Fruit fly (Drosophila melanogaster) whole organism: ENCODE results near the gene Ir67a.

Source experiments
- CG8478 ChIP-seq: fragments of >200 bp; optimal IDR thresholded peaks from 2 replicates; lab custom pipeline; 2018; ENCODE audit warnings: inconsistent platforms
- Dll ChIP-seq: fragments of >200 bp; optimal IDR thresholded peaks from 2 replicates; lab custom pipeline; 2017
- EcR ChIP-seq, 2 experiments: fragments of >200 bp; optimal IDR thresholded peaks; 2 replicates each; lab custom pipeline; 2017; ENCODE audit warnings: missing biosample characterization in 2 of 2, missing genetic modification characterization in 2 of 2, missing genetic modification reagents in 2 of 2
- pan ChIP-seq: fragments of >200 bp; optimal IDR thresholded peaks from 2 replicates; lab custom pipeline; 2017
- psq ChIP-seq: fragments of >200 bp; optimal IDR thresholded peaks from 2 replicates; lab custom pipeline; 2017
- usp ChIP-seq: fragments of >200 bp; optimal IDR thresholded peaks from 2 replicates; lab custom pipeline; 2017; ENCODE audit warnings: missing biosample characterization, missing genetic modification characterization, mixed read lengths

Ir67a gene

dm6 chr3L:9550873-9551580 lies 7.2 kb upstream of the Ir67a start:
- TF ChIP-seq Dll (lab: Kevin White, UChicago): no peak
- no peak for TF ChIP-seq CG8478 (lab: Kevin White, UChicago)
- no peak for TF ChIP-seq EcR (GFP tag; optimal IDR thresholded peaks at IDR 0.05; lab: Kevin White, UChicago)
- TF ChIP-seq usp (GFP tag; lab: Kevin White, UChicago): no peak
- no peak for TF ChIP-seq pan
- TF ChIP-seq psq (lab: Kevin White, UChicago): no peak

- TF ChIP-seq EcR (GFP tag; optimal IDR thresholded peaks at IDR 0.05; lab: Kevin White, UChicago): peak in 1 of 2 experiments; percentile 52
- no peak for TF ChIP-seq Dll (lab: Kevin White, UChicago)
- no peak for TF ChIP-seq usp (GFP tag; lab: Kevin White, UChicago)
Observed at dm6 chr3L:9549690-9550303, 6.0 kb upstream of the Ir67a start.

- TF ChIP-seq usp (GFP tag; lab: Kevin White, UChicago) (no peak), Dll (lab: Kevin White, UChicago) (no peak), EcR (GFP tag; optimal IDR thresholded peaks at IDR 0.05; lab: Kevin White, UChicago) (no peak)
Observed at dm6 chr3L:9548800-9549199, 5.0 kb upstream of the Ir67a start.

- no peak for TF ChIP-seq CG8478 (lab: Kevin White, UChicago)
- no peak for TF ChIP-seq EcR (GFP tag; optimal IDR thresholded peaks at IDR 0.05; lab: Kevin White, UChicago)
- no peak for TF ChIP-seq usp (GFP tag; lab: Kevin White, UChicago)
- no peak for TF ChIP-seq Dll (lab: Kevin White, UChicago)
- no peak for TF ChIP-seq psq (lab: Kevin White, UChicago)
- TF ChIP-seq pan: no peak
Observed at dm6 chr3L:9547910-9548309, 4.1 kb upstream of the Ir67a start.

DNA sequence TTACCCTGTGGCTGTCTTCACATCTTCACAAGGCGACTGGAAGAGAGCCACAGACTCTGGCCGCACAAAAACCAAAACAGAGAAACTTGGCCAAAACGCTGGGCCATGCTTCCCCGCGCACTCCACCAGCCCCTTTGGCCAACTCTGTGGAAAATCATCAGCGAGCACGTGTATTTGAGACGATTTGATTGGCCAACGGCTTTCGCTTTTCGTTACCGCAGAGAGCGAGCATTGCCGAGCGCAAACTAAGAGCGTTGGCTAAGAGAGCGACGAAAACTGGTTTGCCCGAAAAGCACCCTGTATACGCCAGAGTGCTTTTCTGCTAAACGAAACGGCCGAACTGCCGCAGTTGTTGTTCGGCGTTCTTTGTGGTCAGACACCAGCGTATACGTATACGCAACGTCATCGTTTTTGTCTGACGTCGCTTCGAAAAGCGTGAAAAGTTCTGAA lies 3.1 kb upstream of the Ir67a start, which contains the start of gene CG42673:
CG42673 (plus strand) TSS at position 346 of the 450 bp plus-strand sequence.
- TF ChIP-seq psq (lab: Kevin White, UChicago) (no peak), Dll (lab: Kevin White, UChicago) (peak; percentile 81)

DNA sequence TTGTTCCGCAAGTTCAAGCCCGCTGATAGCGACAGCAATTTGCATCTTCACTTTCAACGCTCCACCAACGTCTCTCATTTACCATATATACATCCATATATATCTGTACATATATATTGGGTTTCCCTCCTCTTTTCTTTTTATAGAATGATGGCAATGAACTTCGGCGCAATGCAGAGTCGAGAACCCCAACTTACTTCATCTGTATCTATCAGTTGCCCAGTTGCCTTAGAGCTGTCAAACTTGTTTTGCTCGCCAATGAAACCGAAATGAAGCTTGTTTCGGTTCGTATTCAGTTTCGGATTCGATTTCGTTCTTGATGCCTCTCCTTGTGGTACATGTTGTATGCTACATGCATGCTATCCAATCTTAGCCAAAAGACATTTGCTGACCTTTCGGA lies 15.0 kb downstream of the Ir67a start, which contains the start of gene Or67a:
Or67a (plus strand) TSS at position 233 of the 400 bp plus-strand sequence.
- TF ChIP-seq EcR (GFP tag; optimal IDR thresholded peaks at IDR 0.05; lab: Kevin White, UChicago) (peak in 1 of 2 experiments; percentile 87), psq (lab: Kevin White, UChicago) (no peak)

- TF ChIP-seq pan (no peak), EcR (GFP tag; optimal IDR thresholded peaks at IDR 0.05; lab: Kevin White, UChicago) (no peak), CG8478 (lab: Kevin White, UChicago) (no peak), usp (GFP tag; lab: Kevin White, UChicago) (no peak), Dll (lab: Kevin White, UChicago) (no peak), psq (lab: Kevin White, UChicago) (no peak)
Observed at dm6 chr3L:9525444-9525843, 18.4 kb downstream of the Ir67a start, which contains the start of gene CG33700. TSS of gene CG33700 (minus strand) at chr3L:9525544.

DNA sequence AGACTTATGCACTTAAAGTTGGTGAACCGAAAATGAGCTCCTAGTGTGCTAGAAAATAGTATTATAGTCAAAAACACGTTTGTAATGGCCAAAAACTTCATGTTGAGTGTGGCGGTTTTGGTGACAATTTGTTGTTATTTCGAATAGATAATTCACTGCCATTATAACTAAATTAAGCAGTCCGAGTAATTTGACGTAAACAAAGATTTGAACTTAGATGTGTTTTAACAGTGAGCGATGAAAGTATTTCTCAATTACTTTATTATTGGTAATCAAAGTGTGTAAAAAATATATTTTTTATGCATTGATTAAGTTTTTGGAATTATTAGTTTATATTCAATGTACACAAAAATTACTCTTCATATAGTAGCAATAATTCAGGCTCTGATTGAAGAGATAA lies 30.5 kb downstream of the Ir67a start, which contains the start of gene CG33702:
CG33702 (minus strand) TSS at position 101 of the 400 bp plus-strand sequence.
- TF ChIP-seq Dll (lab: Kevin White, UChicago) (no peak), EcR (GFP tag; optimal IDR thresholded peaks at IDR 0.05; lab: Kevin White, UChicago) (no peak), psq (lab: Kevin White, UChicago) (no peak), CG8478 (lab: Kevin White, UChicago) (no peak), usp (GFP tag; lab: Kevin White, UChicago) (no peak), pan (no peak)

dm6 chr3L:9512560-9512959 lies 31.2 kb downstream of the Ir67a start, which contains the start of gene CG33703:
TSS of gene CG33703 (minus strand) at chr3L:9512660.
- TF ChIP-seq Dll (lab: Kevin White, UChicago): no peak
- no peak for TF ChIP-seq pan
- no peak for TF ChIP-seq EcR (GFP tag; optimal IDR thresholded peaks at IDR 0.05; lab: Kevin White, UChicago)
- TF ChIP-seq CG8478 (lab: Kevin White, UChicago): no peak
- TF ChIP-seq psq (lab: Kevin White, UChicago): no peak
- no peak for TF ChIP-seq usp (GFP tag; lab: Kevin White, UChicago)

DNA sequence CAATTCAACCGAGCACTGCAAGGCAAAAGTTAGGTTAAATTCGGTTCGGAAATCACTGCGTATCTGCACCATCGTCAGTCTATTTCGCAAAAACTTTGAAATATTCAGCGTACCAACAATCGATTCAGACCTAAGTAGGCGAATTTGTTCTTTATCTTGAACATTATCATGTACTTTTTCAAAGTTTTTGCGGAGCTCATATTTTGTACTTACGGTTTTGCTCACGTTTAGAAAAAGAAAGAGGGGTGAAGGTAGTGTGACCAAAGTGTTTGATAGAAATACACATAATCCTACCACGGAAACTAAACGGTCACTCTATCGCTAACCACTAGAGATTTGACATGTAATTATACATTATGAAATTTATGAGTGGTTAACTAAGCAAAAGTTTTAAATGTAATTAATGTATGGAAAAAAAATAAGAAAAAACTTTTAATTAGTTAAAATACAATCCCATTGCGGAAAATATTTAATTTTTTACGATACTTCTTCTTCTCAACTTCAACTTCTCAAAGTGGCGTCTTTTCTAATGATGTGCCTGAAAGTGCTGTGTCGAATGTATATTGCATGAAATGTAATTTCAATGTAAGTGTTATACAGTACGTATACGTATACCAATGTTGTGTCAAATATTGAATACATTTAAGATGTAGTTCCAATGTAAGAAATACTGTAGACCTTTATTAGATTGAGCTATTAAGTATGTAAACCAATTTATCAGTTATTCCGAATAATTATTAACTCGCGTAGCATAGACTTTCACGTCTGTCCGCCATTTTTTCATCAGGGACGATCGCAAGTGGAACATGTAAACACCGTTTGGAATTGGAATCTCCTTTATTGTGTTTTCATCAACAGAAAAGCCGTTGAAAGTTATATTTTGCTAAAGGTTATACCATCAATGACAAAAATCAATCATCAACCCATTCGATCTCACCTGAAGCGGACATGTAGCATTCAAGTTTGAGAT lies 32.2 kb downstream of the Ir67a start, which contains the start of gene RpS9:
RpS9 (minus strand) TSS at position 245 of the 970 bp plus-strand sequence.
- no peak for TF ChIP-seq EcR (GFP tag; optimal IDR thresholded peaks at IDR 0.05; lab: Kevin White, UChicago)

DNA sequence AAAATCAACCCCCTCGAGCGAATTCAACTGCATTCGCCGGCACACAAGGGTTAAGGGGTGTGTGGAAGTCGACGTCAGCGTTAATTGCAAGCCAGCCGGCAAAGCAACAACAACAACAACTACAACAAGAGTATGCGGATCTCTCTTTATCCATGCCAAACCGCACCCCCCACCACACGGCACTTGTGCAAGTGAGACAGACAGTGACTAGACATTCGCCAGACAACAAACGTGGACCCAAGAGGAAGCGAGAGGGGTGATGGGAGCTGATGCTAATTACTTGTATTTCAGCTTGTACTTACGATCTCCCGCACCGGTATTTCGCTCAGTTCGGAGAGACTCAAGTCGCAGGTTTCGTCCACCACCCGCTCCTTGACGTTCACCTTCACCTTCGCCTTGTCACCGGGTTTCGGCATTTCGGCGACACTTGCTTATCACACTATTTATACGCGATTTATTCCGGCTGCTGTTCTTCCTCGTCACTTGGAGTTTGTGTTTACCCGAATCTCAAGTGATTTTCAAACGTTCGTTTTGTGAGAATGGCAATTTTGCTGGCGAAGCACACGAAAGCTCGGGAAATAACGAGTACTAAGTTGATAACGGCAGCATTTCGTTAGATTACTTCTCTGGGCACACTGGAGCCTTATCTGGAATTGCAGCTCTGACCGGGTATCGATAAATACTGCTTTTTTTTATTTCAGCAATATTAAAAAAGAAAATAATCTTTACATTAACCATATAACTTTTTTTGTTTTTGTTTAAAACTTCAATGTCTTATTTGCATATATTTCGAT lies 34.6 kb downstream of the Ir67a start, which contains the start of gene CG3408:
CG3408 (minus strand) TSS at position 547 of the 794 bp plus-strand sequence.
- TF ChIP-seq CG8478 (lab: Kevin White, UChicago) (peak; percentile 37), pan (no peak)
